Fruit fly (Drosophila melanogaster) whole organism, wandering third instar larva: ENCODE data around the gene CG15431.

Source experiments
- Abd-B ChIP-seq: fragments of >200 bp; optimal IDR thresholded peaks from 2 replicates; lab custom pipeline; 2017; ENCODE audit warnings: missing biosample characterization, missing genetic modification characterization
- CG32264 ChIP-seq: fragments of 200-800 bp; sonication (Bioruptor generic); optimal IDR thresholded peaks from 2 replicates; lab custom pipeline; 2016; ENCODE audit warnings: missing biosample characterization, missing genetic modification characterization
- CG9705 ChIP-seq: fragments of 200-800 bp; sonication (Bioruptor generic); optimal IDR thresholded peaks from 2 replicates; lab custom pipeline; 2018; ENCODE audit warnings: missing biosample characterization, mild to moderate bottlenecking, missing genetic modification characterization
- Dfd ChIP-seq: fragments of >200 bp; optimal IDR thresholded peaks from 2 replicates; lab custom pipeline; 2017; ENCODE audit warnings: missing biosample characterization, missing genetic modification characterization
- Dif ChIP-seq: fragments of 200-275, 200-300 bp; sonication (Bioruptor generic); optimal IDR thresholded peaks from 2 replicates; lab custom pipeline; 2018; ENCODE audit warnings: missing biosample characterization, missing genetic modification characterization; ENCODE audit not compliant: partially characterized antibody
- GATAd ChIP-seq: sonication (Bioruptor generic); optimal IDR thresholded peaks from 2 replicates; lab custom pipeline; 2016; ENCODE audit warnings: missing biosample characterization, missing genetic modification characterization
- HLH106 ChIP-seq: fragments of 200-800 bp; optimal IDR thresholded peaks from 3 replicates; lab custom pipeline; 2019; ENCODE audit warnings: missing biosample characterization, mild to moderate bottlenecking, missing genetic modification characterization, moderate library complexity
- Hnf4 ChIP-seq: fragments of 200-800 bp; sonication (Bioruptor generic); optimal IDR thresholded peaks from 2 replicates; lab custom pipeline; 2016; ENCODE audit warnings: missing biosample characterization, mild to moderate bottlenecking, missing genetic modification characterization
- Hr78 ChIP-seq: fragments of >200 bp; optimal IDR thresholded peaks from 2 replicates; lab custom pipeline; 2017; ENCODE audit warnings: missing biosample characterization, missing genetic modification characterization
- Hr83 ChIP-seq: fragments of 200-300 bp; sonication (Bioruptor generic); optimal IDR thresholded peaks from 2 replicates; lab custom pipeline; 2016; ENCODE audit warnings: missing biosample characterization, mild to moderate bottlenecking, missing genetic modification characterization, moderate library complexity; ENCODE audit not compliant: poor library complexity, severe bottlenecking
- Jra ChIP-seq: sonication (Bioruptor generic); optimal IDR thresholded peaks from 2 replicates; lab custom pipeline; 2016; ENCODE audit warnings: missing biosample characterization, missing genetic modification characterization
- Mio ChIP-seq: sonication (Bioruptor generic); optimal IDR thresholded peaks from 2 replicates; lab custom pipeline; 2016; ENCODE audit warnings: missing biosample characterization, missing genetic modification characterization
- N ChIP-seq: fragments of >200 bp; optimal IDR thresholded peaks from 2 replicates; lab custom pipeline; 2018; ENCODE audit warnings: missing biosample characterization, missing external identifiers, missing genetic modification characterization
- OdsH ChIP-seq: fragments of 200-800 bp; sonication (Bioruptor generic); optimal IDR thresholded peaks from 2 replicates; lab custom pipeline; 2016; ENCODE audit warnings: missing biosample characterization, mild to moderate bottlenecking, missing genetic modification characterization
- Rel ChIP-seq, 2 experiments: fragments of 200-800 bp; sonication (Bioruptor generic) in 1 of 2; optimal IDR thresholded peaks; 2 replicates in 1 of 2; 3 replicates in 1 of 2; lab custom pipeline; 2016 to 2019; ENCODE audit warnings: mild to moderate bottlenecking in 2 of 2, missing biosample characterization in 2 of 2, missing genetic modification characterization in 2 of 2, moderate library complexity in 1 of 2
- Sp1 ChIP-seq: fragments of 200-800 bp; sonication (Bioruptor generic); optimal IDR thresholded peaks from 3 replicates; lab custom pipeline; 2019; ENCODE audit warnings: missing biosample characterization, mild to moderate bottlenecking, missing genetic modification characterization, moderate library complexity
- Vsx2 ChIP-seq: fragments of 200-300, 225-300 bp; sonication (Bioruptor generic); optimal IDR thresholded peaks from 2 replicates; lab custom pipeline; 2018; ENCODE audit warnings: missing biosample characterization, missing genetic modification characterization; ENCODE audit not compliant: partially characterized antibody
- br ChIP-seq: fragments of 200-800 bp; sonication (Bioruptor generic); optimal IDR thresholded peaks from 2 replicates; lab custom pipeline; 2016; ENCODE audit warnings: missing biosample characterization, missing genetic modification characterization
- brk ChIP-seq: fragments of 200-800 bp; sonication (Bioruptor generic); optimal IDR thresholded peaks from 2 replicates; lab custom pipeline; 2016; ENCODE audit warnings: missing biosample characterization, mild to moderate bottlenecking, missing genetic modification characterization
- dl ChIP-seq, 2 experiments: fragments of 175-275, 200-275 bp in 1 of 2; fragments of 200-275 bp in 1 of 2; sonication (Bioruptor generic); optimal IDR thresholded peaks; lab custom pipeline; 2018; ENCODE audit warnings: mild to moderate bottlenecking in 2 of 2, missing biosample characterization in 2 of 2, missing genetic modification characterization in 2 of 2, moderate library complexity in 2 of 2; ENCODE audit not compliant: partially characterized antibody in 2 of 2, insufficient read depth in 1 of 2
- dmrt93B ChIP-seq: fragments of 200-800 bp; sonication (Bioruptor generic); optimal IDR thresholded peaks from 2 replicates; lab custom pipeline; 2018; ENCODE audit warnings: missing biosample characterization, mild to moderate bottlenecking, missing genetic modification characterization
- dsf ChIP-seq: sonication (Bioruptor generic); optimal IDR thresholded peaks from 2 replicates; lab custom pipeline; 2016; ENCODE audit warnings: missing biosample characterization, missing genetic modification characterization, borderline replicate concordance
- ey ChIP-seq: fragments of 200-800 bp; sonication (Bioruptor generic); optimal IDR thresholded peaks from 2 replicates; lab custom pipeline; 2016; ENCODE audit warnings: missing biosample characterization, missing genetic modification characterization
- foxo ChIP-seq, 2 experiments: fragments of 200-800 bp; sonication (Bioruptor generic); optimal IDR thresholded peaks; 2 replicates in 1 of 2; 3 replicates in 1 of 2; lab custom pipeline; 2016 to 2017; ENCODE audit warnings: missing biosample characterization in 2 of 2, missing genetic modification characterization in 2 of 2
- fru ChIP-seq: fragments of 200-800 bp; sonication (Bioruptor generic); optimal IDR thresholded peaks from 3 replicates; lab custom pipeline; 2016; ENCODE audit warnings: missing biosample characterization, mild to moderate bottlenecking, missing genetic modification characterization
- h ChIP-seq: fragments of 200-800 bp; sonication (Bioruptor generic); optimal IDR thresholded peaks from 3 replicates; lab custom pipeline; 2016; ENCODE audit warnings: missing biosample characterization, mild to moderate bottlenecking, missing genetic modification characterization
- jim ChIP-seq: fragments of 175-275, 200-325 bp; sonication (Bioruptor generic); optimal IDR thresholded peaks from 2 replicates; lab custom pipeline; 2016; ENCODE audit warnings: missing biosample characterization, mild to moderate bottlenecking, missing genetic modification characterization
- lola ChIP-seq: fragments of >200 bp; optimal IDR thresholded peaks from 2 replicates; lab custom pipeline; 2017; ENCODE audit warnings: missing biosample characterization, missing genetic modification characterization
- pan ChIP-seq: fragments of >200 bp; optimal IDR thresholded peaks from 2 replicates; lab custom pipeline; 2017
- psq ChIP-seq: fragments of 200-800 bp; sonication (Bioruptor generic); optimal IDR thresholded peaks from 3 replicates; lab custom pipeline; 2017; ENCODE audit warnings: missing biosample characterization, mild to moderate bottlenecking, missing genetic modification characterization, moderate library complexity
- rgr ChIP-seq: fragments of 200-800 bp; sonication (Bioruptor generic); optimal IDR thresholded peaks from 3 replicates; lab custom pipeline; 2016; ENCODE audit warnings: missing biosample characterization, mild to moderate bottlenecking, missing genetic modification characterization
- sage ChIP-seq: fragments of 200-800 bp; sonication (Bioruptor generic); optimal IDR thresholded peaks from 2 replicates; lab custom pipeline; 2016; ENCODE audit warnings: missing biosample characterization, mild to moderate bottlenecking, missing genetic modification characterization
- sv ChIP-seq: fragments of 200-800 bp; sonication (Bioruptor generic); optimal IDR thresholded peaks from 3 replicates; lab custom pipeline; 2016; ENCODE audit warnings: missing biosample characterization, missing genetic modification characterization
- woc ChIP-seq: sonication (Bioruptor generic); optimal IDR thresholded peaks from 2 replicates; lab custom pipeline; 2016; ENCODE audit warnings: missing biosample characterization, mild to moderate bottlenecking, missing genetic modification characterization

Gene CG15431

dm6 chr2L:4375035-4376009 is 65.8 kb downstream of the CG15431 start:
- TF ChIP-seq lola (GFP tag; lab: Kevin White, UChicago) (no peak), psq (peak; percentile 18)

- TF ChIP-seq CG9705 (GFP tag; lab: Kevin White, UChicago) = no peak
- TF ChIP-seq dl (GFP tag; optimal IDR thresholded peaks at IDR 0.05; lab: Kevin White, UChicago; ENCODE audit: insufficient read depth in 1 of 2, partially characterized antibody in 2 of 2) = no peak
- TF ChIP-seq Abd-B (GFP tag; lab: Kevin White, UChicago) = no peak
- TF ChIP-seq h (GFP tag; lab: Kevin White, UChicago) = no peak
- no peak for TF ChIP-seq jim (GFP tag; lab: Kevin White, UChicago)
- TF ChIP-seq Hr78 = no peak
- no peak for TF ChIP-seq sv
- TF ChIP-seq pan (lab: Kevin White, UChicago) = no peak
- TF ChIP-seq CG32264 (GFP tag; lab: Kevin White, UChicago) = no peak
- no peak for TF ChIP-seq lola (GFP tag; lab: Kevin White, UChicago)
- TF ChIP-seq Rel (GFP tag; optimal IDR thresholded peaks at IDR 0.05; lab: Kevin White, UChicago) = no peak
- no peak for TF ChIP-seq Rel (tag; optimal IDR thresholded peaks at IDR 0.05; lab: Kevin White, UChicago)
- TF ChIP-seq HLH106 (tag; lab: Kevin White, UChicago) = no peak
- TF ChIP-seq foxo (GFP tag; optimal IDR thresholded peaks at IDR 0.05; lab: Kevin White, UChicago) = no peak
- TF ChIP-seq fru (GFP tag; lab: Kevin White, UChicago) = no peak
- no peak for TF ChIP-seq sage (GFP tag; lab: Kevin White, UChicago)
- TF ChIP-seq Sp1 = no peak
- TF ChIP-seq br (GFP tag; lab: Kevin White, UChicago) = no peak
- no peak for TF ChIP-seq N (GFP tag; lab: Kevin White, UChicago)
- TF ChIP-seq GATAd (GFP tag; lab: Kevin White, UChicago) = no peak
- TF ChIP-seq Jra (GFP tag; lab: Kevin White, UChicago) = no peak
These were observed 68.1 kb downstream of the CG15431 start for dm6 chr2L:4372802-4373570.

dm6 chr2L:4371516-4372136 is 69.5 kb downstream of the CG15431 start:
- peak; percentile 37 for TF ChIP-seq ey
- TF ChIP-seq Sp1 = peak; percentile 76
- TF ChIP-seq CG9705 (GFP tag; lab: Kevin White, UChicago) = peak; percentile 37
- TF ChIP-seq pan (lab: Kevin White, UChicago) = no peak
- TF ChIP-seq br (GFP tag; lab: Kevin White, UChicago) = peak; percentile 57
- peak; percentile 74 for TF ChIP-seq woc
- peak; percentile 67 for TF ChIP-seq OdsH
- TF ChIP-seq foxo (GFP tag; optimal IDR thresholded peaks at IDR 0.05; lab: Kevin White, UChicago) = peak in 1 of 2 experiments; percentile 72
- peak in 1 of 2 experiments; percentile 24 for TF ChIP-seq dl (GFP tag; optimal IDR thresholded peaks at IDR 0.05; lab: Kevin White, UChicago; ENCODE audit: insufficient read depth in 1 of 2, partially characterized antibody in 2 of 2)
- TF ChIP-seq HLH106 (tag; lab: Kevin White, UChicago) = peak; percentile 73
- peak; percentile 66 for TF ChIP-seq h (GFP tag; lab: Kevin White, UChicago)
- TF ChIP-seq Dfd (GFP tag; lab: Kevin White, UChicago) = no peak
- TF ChIP-seq Hr83 = peak; percentile 68
- TF ChIP-seq Mio (GFP tag; lab: Kevin White, UChicago) = no peak
- TF ChIP-seq brk (GFP tag; lab: Kevin White, UChicago) = no peak
- peak; percentile 41 for TF ChIP-seq Jra (GFP tag; lab: Kevin White, UChicago)
- no peak for TF ChIP-seq dsf
- TF ChIP-seq lola (GFP tag; lab: Kevin White, UChicago) = no peak
- peak; percentile 17 for TF ChIP-seq Hnf4
- TF ChIP-seq Vsx2 (GFP tag; lab: Kevin White, UChicago) = peak; percentile 65
- TF ChIP-seq Dif (GFP tag; lab: Kevin White, UChicago) = peak; percentile 58
- peak; percentile 27 for TF ChIP-seq dmrt93B
- TF ChIP-seq N (GFP tag; lab: Kevin White, UChicago) = peak; percentile 50
- peak; percentile 52 for TF ChIP-seq fru (GFP tag; lab: Kevin White, UChicago)
- peak; percentile 67 for TF ChIP-seq rgr (GFP tag; lab: Kevin White, UChicago)
- TF ChIP-seq sage (GFP tag; lab: Kevin White, UChicago) = peak; percentile 30
- peak; percentile 68 for TF ChIP-seq psq
